Fruit fly (Drosophila melanogaster) whole organism, embryonic: ENCODE data around the gene CG2120.

Source experiments
- Awh ChIP-seq: fragments of 200-800 bp; sonication (Bioruptor generic); IDR thresholded peaks from 2 replicates; pipeline ENCODE4, ENCODE4 v1.3.6; 2022; ENCODE audit warnings: missing biosample characterization, missing genetic modification characterization
- CG10147 ChIP-seq: fragments of 200-800 bp; sonication (Bioruptor generic); optimal IDR thresholded peaks from 2 replicates; lab custom pipeline; 2019; ENCODE audit warnings: missing biosample characterization, mild to moderate bottlenecking, missing genetic modification characterization, moderate library complexity
- CG12391 ChIP-seq: fragments of 200-800 bp; sonication (Bioruptor generic); optimal IDR thresholded peaks from 3 replicates; lab custom pipeline; 2018; ENCODE audit warnings: missing biosample characterization, mild to moderate bottlenecking, missing genetic modification characterization, moderate library complexity
- CG12769 ChIP-seq: fragments of 200-800 bp; sonication (Bioruptor generic); optimal IDR thresholded peaks from 2 replicates; lab custom pipeline; 2019; ENCODE audit warnings: missing biosample characterization, mild to moderate bottlenecking, missing genetic modification characterization, moderate library complexity
- CG18011 ChIP-seq: fragments of 200-800 bp; sonication (Bioruptor generic); optimal IDR thresholded peaks from 2 replicates; lab custom pipeline; 2017; ENCODE audit warnings: missing biosample characterization, missing genetic modification characterization, mild to moderate bottlenecking, moderate library complexity, missing genotype
- CG2120 ChIP-seq: fragments of 200-800 bp; sonication (Bioruptor generic); optimal IDR thresholded peaks from 3 replicates; lab custom pipeline; 2016; ENCODE audit warnings: missing biosample characterization, missing genetic modification characterization
- CG4282 ChIP-seq: fragments of 200-800 bp; sonication (Bioruptor generic); optimal IDR thresholded peaks from 2 replicates; lab custom pipeline; 2016; ENCODE audit warnings: missing biosample characterization, missing genetic modification characterization
- CG5245 ChIP-seq: fragments of 200-800 bp; sonication (Bioruptor generic); optimal IDR thresholded peaks from 3 replicates; lab custom pipeline; 2016; ENCODE audit warnings: missing biosample characterization, missing genetic modification characterization
- CG6813 ChIP-seq: fragments of 200-800 bp; sonication (Bioruptor generic); optimal IDR thresholded peaks from 2 replicates; lab custom pipeline; 2017; ENCODE audit warnings: missing biosample characterization, missing genetic modification characterization, mild to moderate bottlenecking, moderate library complexity, missing genetic modification reagents
- CG7271 ChIP-seq: fragments of 200-800 bp; sonication (Bioruptor generic); optimal IDR thresholded peaks from 2 replicates; lab custom pipeline; 2018; ENCODE audit warnings: missing biosample characterization, mild to moderate bottlenecking, missing genetic modification characterization, moderate library complexity
- CkIIα-i1 ChIP-seq: fragments of 200-800 bp; sonication (Bioruptor generic); IDR thresholded peaks from 2 replicates; pipeline ENCODE4 v1.3.6; 2022; ENCODE audit warnings: missing biosample characterization, missing genetic modification characterization
- CoRest ChIP-seq: fragments of 200-800 bp; sonication (Bioruptor generic); optimal IDR thresholded peaks from 3 replicates; lab custom pipeline; 2018; ENCODE audit warnings: missing biosample characterization, mild to moderate bottlenecking, missing genetic modification characterization, moderate library complexity
- Eip74EF ChIP-seq, 2 experiments: fragments of 200-800 bp in 1 of 2; fragments of >200 bp in 1 of 2; sonication (Bioruptor generic) in 1 of 2; optimal IDR thresholded peaks; 2 replicates each; lab custom pipeline; 2017 to 2019; ENCODE audit warnings: missing biosample characterization in 2 of 2, missing genetic modification characterization in 2 of 2, mild to moderate bottlenecking in 1 of 2, moderate library complexity in 1 of 2
- Elba2 ChIP-seq: fragments of 200-800 bp; sonication (Bioruptor generic); optimal IDR thresholded peaks from 3 replicates; lab custom pipeline; 2016; ENCODE audit warnings: missing biosample characterization, missing genetic modification characterization
- HLH54F ChIP-seq: fragments of 200-800 bp; sonication (Bioruptor generic); optimal IDR thresholded peaks from 3 replicates; lab custom pipeline; 2016; ENCODE audit warnings: missing biosample characterization, missing genetic modification characterization
- HmgD ChIP-seq: fragments of 200-800 bp; sonication (Bioruptor generic); optimal IDR thresholded peaks from 3 replicates; lab custom pipeline; 2016; ENCODE audit warnings: missing biosample characterization, missing genetic modification characterization
- HmgZ ChIP-seq: fragments of 200-800 bp; sonication (Bioruptor generic); optimal IDR thresholded peaks from 2 replicates; lab custom pipeline; 2018; ENCODE audit warnings: missing biosample characterization, mild to moderate bottlenecking, missing genetic modification characterization
- Hr51 ChIP-seq, 2 experiments: fragments of 200-800 bp; sonication (Bioruptor generic); optimal IDR thresholded peaks; 2 replicates in 1 of 2; 3 replicates in 1 of 2; lab custom pipeline; 2016 to 2018; ENCODE audit warnings: missing biosample characterization in 2 of 2, missing genetic modification characterization in 2 of 2, mild to moderate bottlenecking in 1 of 2, moderate library complexity in 1 of 2
- Lpt ChIP-seq: fragments of >200 bp; optimal IDR thresholded peaks from 2 replicates; lab custom pipeline; 2018; ENCODE audit warnings: missing biosample characterization, missing genetic modification characterization
- NK7.1 ChIP-seq: fragments of 200-800 bp; sonication (Bioruptor generic); optimal IDR thresholded peaks from 3 replicates; lab custom pipeline; 2016; ENCODE audit warnings: missing biosample characterization, missing genetic modification characterization
- Scr ChIP-seq: fragments of 200-800 bp; sonication (Bioruptor generic); IDR thresholded peaks from 2 replicates; pipeline ENCODE4 v1.3.6; 2022; ENCODE audit warnings: missing biosample characterization, missing genetic modification characterization; ENCODE audit not compliant: partially characterized antibody
- Ssrp ChIP-seq: fragments of 200-800 bp; sonication (Bioruptor generic); optimal IDR thresholded peaks from 2 replicates; lab custom pipeline; 2018; ENCODE audit warnings: missing biosample characterization, mild to moderate bottlenecking, missing genetic modification characterization, moderate library complexity
- TFAM ChIP-seq: fragments of 200-800 bp; sonication (Bioruptor generic); optimal IDR thresholded peaks from 2 replicates; lab custom pipeline; 2017; ENCODE audit warnings: missing biosample characterization, missing genetic modification characterization, inconsistent platforms
- cato ChIP-seq: fragments of 200-800 bp; sonication (Bioruptor generic); optimal IDR thresholded peaks from 2 replicates; lab custom pipeline; 2016; ENCODE audit warnings: missing biosample characterization, missing genetic modification characterization, borderline replicate concordance
- caup ChIP-seq: fragments of 200-800 bp; sonication (Bioruptor generic); optimal IDR thresholded peaks from 3 replicates; lab custom pipeline; 2017; ENCODE audit warnings: missing biosample characterization, mild to moderate bottlenecking, missing genetic modification characterization, moderate library complexity; ENCODE audit not compliant: severe bottlenecking
- eyg ChIP-seq: fragments of 200-800 bp; sonication (Bioruptor generic); optimal IDR thresholded peaks from 3 replicates; lab custom pipeline; 2016; ENCODE audit warnings: missing biosample characterization, missing genetic modification characterization
- fd96Cb ChIP-seq: fragments of 200-800 bp; sonication (Bioruptor generic); optimal IDR thresholded peaks from 2 replicates; lab custom pipeline; 2018; ENCODE audit warnings: missing biosample characterization, mild to moderate bottlenecking, missing genetic modification characterization, moderate library complexity
- fru ChIP-seq: fragments of >200 bp; optimal IDR thresholded peaks from 2 replicates; lab custom pipeline; 2017
- gfzf ChIP-seq: fragments of 200-800 bp; sonication (Bioruptor generic); optimal IDR thresholded peaks from 2 replicates; lab custom pipeline; 2016; ENCODE audit warnings: missing biosample characterization, mild to moderate bottlenecking, missing genetic modification characterization, moderate library complexity
- grau ChIP-seq: fragments of 200-800 bp; optimal IDR thresholded peaks from 3 replicates; lab custom pipeline; 2019; ENCODE audit warnings: missing biosample characterization, mild to moderate bottlenecking, missing genetic modification characterization, moderate library complexity
- her ChIP-seq: fragments of 200-800 bp; sonication (Bioruptor generic); optimal IDR thresholded peaks from 2 replicates; lab custom pipeline; 2016; ENCODE audit warnings: missing biosample characterization, missing genetic modification characterization
- ind ChIP-seq: fragments of 200-800 bp; sonication (Bioruptor generic); optimal IDR thresholded peaks from 3 replicates; lab custom pipeline; 2016; ENCODE audit warnings: missing biosample characterization, missing genetic modification characterization
- klu ChIP-seq: fragments of 200-800 bp; sonication (Bioruptor generic); IDR thresholded peaks from 2 replicates; pipeline ENCODE4 v1.3.6; 2022; ENCODE audit warnings: missing biosample characterization, missing genetic modification characterization
- nmo ChIP-seq: fragments of 200-800 bp; sonication (Bioruptor generic); optimal IDR thresholded peaks from 2 replicates; lab custom pipeline; 2018; ENCODE audit warnings: missing biosample characterization, mild to moderate bottlenecking, missing genetic modification characterization, moderate library complexity
- otp ChIP-seq: fragments of 200-800 bp; sonication (Bioruptor generic); IDR thresholded peaks from 3 replicates; pipeline ENCODE4, ENCODE4 v1.3.6; 2022; ENCODE audit warnings: missing biosample characterization, missing genetic modification characterization
- pros ChIP-seq: fragments of 200-800 bp; sonication (Bioruptor generic); optimal IDR thresholded peaks from 3 replicates; lab custom pipeline; 2019; ENCODE audit warnings: missing biosample characterization, mild to moderate bottlenecking, missing genetic modification characterization, moderate library complexity
- pum ChIP-seq: fragments of 200-800 bp; sonication (Bioruptor generic); optimal IDR thresholded peaks from 2 replicates; lab custom pipeline; 2016; ENCODE audit warnings: missing biosample characterization, missing genetic modification characterization
- repo ChIP-seq: fragments of 200-800 bp; sonication (Bioruptor generic); optimal IDR thresholded peaks from 2 replicates; lab custom pipeline; 2016; ENCODE audit warnings: missing biosample characterization, missing genetic modification characterization
- rib ChIP-seq: fragments of 200-800 bp; sonication (Bioruptor generic); IDR thresholded peaks from 2 replicates; pipeline ENCODE4 v1.3.6; 2022; ENCODE audit warnings: missing biosample characterization, missing genetic modification characterization
- salm ChIP-seq: fragments of 200-800 bp; sonication (Bioruptor generic); optimal IDR thresholded peaks from 2 replicates; lab custom pipeline; 2018; ENCODE audit warnings: missing biosample characterization, mild to moderate bottlenecking, missing genetic modification characterization
- sc ChIP-seq, 3 experiments: fragments of >200 bp in 2 of 3; fragments of 200-800 bp in 1 of 3; sonication (Bioruptor generic) in 1 of 3; optimal IDR thresholded peaks; 2 replicates in 2 of 3; 3 replicates in 1 of 3; lab custom pipeline; 2017; ENCODE audit warnings: mild to moderate bottlenecking in 1 of 3, missing biosample characterization in 1 of 3, missing genetic modification characterization in 1 of 3, missing genetic modification reagents in 1 of 3
- slbo ChIP-seq: fragments of 200-800 bp; sonication (Bioruptor generic); IDR thresholded peaks from 2 replicates; pipeline ENCODE4 v1.3.6; 2022; ENCODE audit warnings: missing biosample characterization, missing genetic modification characterization
- slp2 ChIP-seq: fragments of 200-800 bp; sonication (Bioruptor generic); optimal IDR thresholded peaks from 2 replicates; lab custom pipeline; 2016; ENCODE audit warnings: missing biosample characterization, missing genetic modification characterization
- sna ChIP-seq: fragments of 200-800 bp; sonication (Bioruptor generic); IDR thresholded peaks from 2 replicates; pipeline ENCODE4 v1.3.6; 2022; ENCODE audit warnings: missing biosample characterization, missing genetic modification characterization; ENCODE audit not compliant: partially characterized antibody
- sr ChIP-seq: fragments of 200-800 bp; sonication (Bioruptor generic); IDR thresholded peaks from 3 replicates; pipeline ENCODE4 v1.3.6; 2022; ENCODE audit warnings: missing biosample characterization, missing genetic modification characterization
- tap ChIP-seq: fragments of 200-800 bp; optimal IDR thresholded peaks from 3 replicates; lab custom pipeline; 2019; ENCODE audit warnings: missing biosample characterization, mild to moderate bottlenecking, missing genetic modification characterization, moderate library complexity
- ttk ChIP-seq: fragments of 200-800 bp; sonication (Bioruptor generic); IDR thresholded peaks from 2 replicates; pipeline ENCODE4 v2.1.2; 2022; ENCODE audit warnings: missing biosample characterization, missing genetic modification characterization
- unc-4 ChIP-seq: fragments of 200-800 bp; sonication (Bioruptor generic); IDR thresholded peaks from 2 replicates; pipeline ENCODE4 v1.3.6; 2022; ENCODE audit warnings: missing biosample characterization, missing genetic modification characterization; ENCODE audit not compliant: partially characterized antibody
- yki ChIP-seq: fragments of >200 bp; optimal IDR thresholded peaks from 3 replicates; lab custom pipeline; 2018

CG2120 gene

dm6 chrX:8092075-8092682, 43.4 kb upstream of the CG2120 start (continued):
- peak; percentile 85 for TF ChIP-seq Awh (GFP tag; lab: Robert Waterston, UW)
- TF ChIP-seq CG7271: peak; percentile 39
- TF ChIP-seq CG6813 (GFP tag; lab: Kevin White, UChicago): peak; percentile 92
- TF ChIP-seq grau: peak; percentile 96
- TF ChIP-seq yki (lab: Kevin White, UChicago): peak; percentile 34
- TF ChIP-seq sc (optimal IDR thresholded peaks at IDR 0.05; lab: Kevin White, UChicago): no peak
- TF ChIP-seq sc (GFP tag; optimal IDR thresholded peaks at IDR 0.05; lab: Kevin White, UChicago): peak; percentile 91
- no peak for TF ChIP-seq Lpt (GFP tag; lab: Kevin White, UChicago)
- TF ChIP-seq CkIIα-i1 (GFP tag; lab: Robert Waterston, UW): peak; percentile 51; the same call in 1 of the 2 replicates
- TF ChIP-seq pum (GFP tag; lab: Kevin White, UChicago): peak; percentile 71
- peak; percentile 65; the same call in 2 of the 3 replicates for TF ChIP-seq otp (GFP tag; lab: Robert Waterston, UW)
- TF ChIP-seq fru (lab: Kevin White, UChicago): no peak
- TF ChIP-seq ttk (GFP tag; lab: Robert Waterston, UW): peak; percentile 89
- TF ChIP-seq HmgD (GFP tag; lab: Kevin White, UChicago): no peak
- peak; percentile 92 for TF ChIP-seq caup
- peak; percentile 80 to 97 for TF ChIP-seq Hr51 (GFP tag; optimal IDR thresholded peaks at IDR 0.05; lab: Kevin White, UChicago)
- TF ChIP-seq CG4282 (GFP tag; lab: Kevin White, UChicago): peak; percentile 54
- peak; percentile 83 for TF ChIP-seq CG5245
- peak; percentile 49 for TF ChIP-seq eyg (GFP tag; lab: Kevin White, UChicago)
- TF ChIP-seq cato (GFP tag; lab: Kevin White, UChicago): peak; percentile 84
- TF ChIP-seq her: peak; percentile 57
- 0 out of 3 replicates have a peak, but pooled peaks have one; percentile 27 for TF ChIP-seq sr (GFP tag; lab: Robert Waterston, UW)
- TF ChIP-seq sna (GFP tag; lab: Robert Waterston, UW): no peak
- TF ChIP-seq HLH54F (GFP tag; lab: Kevin White, UChicago): peak; percentile 72
- peak; percentile 88 for TF ChIP-seq klu (GFP tag; lab: Robert Waterston, UW)
- TF ChIP-seq slbo: peak; percentile 92
- peak; percentile 66 for TF ChIP-seq pros (GFP tag; lab: Kevin White, UChicago)
- TF ChIP-seq TFAM (GFP tag; lab: Kevin White, UChicago): peak; percentile 70
- TF ChIP-seq CG12769: peak; percentile 81
- TF ChIP-seq CG2120 (GFP tag; lab: Kevin White, UChicago): peak; percentile 95
- no peak for TF ChIP-seq gfzf
- TF ChIP-seq tap: peak; percentile 94
- peak; percentile 97 for TF ChIP-seq nmo
- TF ChIP-seq unc-4: no peak
- TF ChIP-seq rib: peak; percentile 70
- TF ChIP-seq slp2: peak; percentile 81
- peak in 1 of 2 experiments; percentile 94 for TF ChIP-seq Eip74EF (GFP tag; optimal IDR thresholded peaks at IDR 0.05; lab: Kevin White, UChicago)
- peak; percentile 94 for TF ChIP-seq fd96Cb
- TF ChIP-seq CG12391 (tag; lab: Kevin White, UChicago): peak; percentile 96
- peak; percentile 64 for TF ChIP-seq repo (GFP tag; lab: Kevin White, UChicago)
- peak; percentile 90 for TF ChIP-seq salm (tag; lab: Kevin White, UChicago)
- TF ChIP-seq Elba2 (GFP tag; lab: Kevin White, UChicago): no peak
- TF ChIP-seq Scr (GFP tag; lab: Robert Waterston, UW): no peak
- peak; percentile 63 for TF ChIP-seq NK7.1 (GFP tag; lab: Kevin White, UChicago)
- peak; percentile 93 for TF ChIP-seq ind (GFP tag; lab: Kevin White, UChicago)
- TF ChIP-seq CoRest (tag; lab: Kevin White, UChicago): peak; percentile 98
- peak; percentile 94 for TF ChIP-seq CG10147 (GFP tag; lab: Kevin White, UChicago)
- peak; percentile 82 for TF ChIP-seq CG18011 (GFP tag; lab: Kevin White, UChicago)
- TF ChIP-seq Ssrp (tag; lab: Kevin White, UChicago): peak; percentile 93
- TF ChIP-seq HmgZ (tag; lab: Kevin White, UChicago): peak; percentile 94
